Worm (Caenorhabditis elegans) whole organism, L4/young adult: ENCODE results near the gene nhr-117.

Experiments used
- W03F9.2 ChIP-seq: fragments of 150-350 bp; optimal IDR thresholded peaks from 2 replicates; lab custom pipeline; 2014; ENCODE audit warnings: missing biosample characterization, missing genetic modification characterization
- him-1 ChIP-seq: sonication (generic microtip); optimal IDR thresholded peaks from 2 replicates; lab custom pipeline; 2016; ENCODE audit warnings: missing genotype, missing genetic modification reagents, missing genetic modification characterization, missing compliant biosample characterization

DNA sequence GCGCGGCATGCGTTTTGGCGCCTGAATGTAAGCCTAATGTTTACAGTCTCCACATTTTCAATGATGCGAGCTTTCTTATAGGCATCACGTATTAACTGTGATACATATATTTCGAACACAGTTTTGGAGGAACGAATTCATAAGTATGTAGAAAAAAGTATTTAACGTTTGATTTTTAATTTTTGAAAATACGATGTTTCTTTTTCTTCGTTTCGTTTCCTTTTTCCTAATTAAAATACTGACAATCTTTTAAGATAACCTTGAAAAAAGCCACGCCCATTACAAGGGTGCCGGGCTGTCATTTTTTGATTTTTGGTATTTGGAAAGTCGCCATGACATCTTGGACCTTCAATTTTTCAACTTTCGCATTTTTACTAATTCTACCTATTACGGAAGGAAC, 43.6 kb upstream of the nhr-117 start, which contains the start of gene K04F1.9:
- no peak for TF ChIP-seq him-1 (tag; lab: Kevin White, UChicago)
- TF ChIP-seq W03F9.2 (tag; lab: Kevin White, UChicago) = no peak
